Fruit fly (Drosophila melanogaster): ENCODE measurements around the gene CG1532.

DNA sequence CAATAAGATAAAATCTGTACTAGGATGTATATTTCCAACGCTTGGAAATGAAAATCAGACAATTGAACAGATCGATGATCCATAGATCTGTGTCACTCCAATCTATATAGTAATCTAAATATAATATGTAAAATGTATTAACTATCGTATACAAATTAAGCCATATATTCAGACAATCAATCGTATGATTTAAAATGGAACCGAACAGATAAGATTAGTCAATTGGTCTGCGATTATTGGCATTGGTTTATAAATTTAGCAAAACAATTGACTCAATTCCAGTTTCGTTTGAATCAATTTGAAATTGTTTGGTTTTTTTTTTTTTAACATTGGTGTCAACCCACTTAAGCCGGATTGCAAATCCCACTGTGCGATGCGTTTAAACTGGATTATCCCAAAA, 39.7 kb upstream of the CG1532 start:
- TF ChIP-seq psq (optimal IDR thresholded peaks at IDR 0.05) (no peak), insv (optimal IDR thresholded peaks at IDR 0.05) (no peak), Myc (optimal IDR thresholded peaks at IDR 0.05) (no peak), h (optimal IDR thresholded peaks at IDR 0.05) (no peak)

Measured in Kc167 (cell line).